Worm (Caenorhabditis elegans) whole organism, L3 larva: ENCODE data around the gene egl-18.

Source experiments
- R02D3.7 ChIP-seq: fragments of 150-350 bp; optimal IDR thresholded peaks from 2 replicates; lab custom pipeline; 2014; ENCODE audit warnings: missing biosample characterization, missing genetic modification characterization
- aly-2 ChIP-seq: fragments of 150-350 bp; optimal IDR thresholded peaks from 2 replicates; lab custom pipeline; 2014; ENCODE audit warnings: missing biosample characterization, missing genetic modification characterization
- ceh-28 ChIP-seq: fragments of 150-350 bp; optimal IDR thresholded peaks from 2 replicates; lab custom pipeline; 2014; ENCODE audit warnings: missing biosample characterization, missing genetic modification reagents, missing genetic modification characterization
- elt-1 ChIP-seq: fragments of 150-350 bp; optimal IDR thresholded peaks from 2 replicates; lab custom pipeline; 2014; ENCODE audit warnings: missing biosample characterization, missing genetic modification characterization
- elt-2 ChIP-seq: sonication (generic microtip); optimal IDR thresholded peaks from 2 replicates; lab custom pipeline; 2016; ENCODE audit warnings: missing genetic modification reagents, mild to moderate bottlenecking, missing genetic modification characterization, missing compliant biosample characterization
- fos-1 ChIP-seq: fragments of 150-350 bp; optimal IDR thresholded peaks from 2 replicates; lab custom pipeline; 2014; ENCODE audit warnings: missing biosample characterization, missing genetic modification characterization
- lin-15B ChIP-seq: fragments of 150-350 bp; optimal IDR thresholded peaks from 2 replicates; lab custom pipeline; 2014; ENCODE audit warnings: missing biosample characterization, missing genetic modification characterization
- mdl-1 ChIP-seq: fragments of 150-350 bp; optimal IDR thresholded peaks from 2 replicates; lab custom pipeline; 2014; ENCODE audit warnings: missing biosample characterization, missing genetic modification characterization
- mml-1 ChIP-seq: fragments of 150-350 bp; sonication (generic microtip); optimal IDR thresholded peaks from 3 replicates; lab custom pipeline; 2014; ENCODE audit warnings: missing biosample characterization, missing genetic modification characterization
- nfya-1 ChIP-seq: sonication (generic microtip); optimal IDR thresholded peaks from 2 replicates; lab custom pipeline; 2017; ENCODE audit warnings: missing genetic modification characterization, mild to moderate bottlenecking, missing compliant biosample characterization, antibody characterized with exemption, moderate library complexity; ENCODE audit not compliant: insufficient read depth
- nhr-11 ChIP-seq: fragments of 150-350 bp; optimal IDR thresholded peaks from 2 replicates; lab custom pipeline; 2014; ENCODE audit warnings: missing biosample characterization, missing genetic modification characterization
- nhr-12 ChIP-seq: fragments of 150-350 bp; optimal IDR thresholded peaks from 2 replicates; lab custom pipeline; 2014; ENCODE audit warnings: missing biosample characterization, missing genetic modification characterization
- nhr-23 ChIP-seq: fragments of 150-350 bp; optimal IDR thresholded peaks from 2 replicates; lab custom pipeline; 2014; ENCODE audit warnings: missing biosample characterization, missing genetic modification reagents, missing genetic modification characterization
- nhr-237 ChIP-seq: fragments of 150-350 bp; optimal IDR thresholded peaks from 2 replicates; lab custom pipeline; 2014; ENCODE audit warnings: missing biosample characterization, missing genetic modification characterization
- nhr-25 ChIP-seq: sonication (generic microtip); optimal IDR thresholded peaks from 2 replicates; lab custom pipeline; 2017; ENCODE audit warnings: missing biosample characterization, missing genetic modification characterization
- nhr-43 ChIP-seq: sonication (generic microtip); optimal IDR thresholded peaks from 2 replicates; lab custom pipeline; 2016; ENCODE audit warnings: mild to moderate bottlenecking, missing genetic modification characterization, missing compliant biosample characterization; ENCODE audit not compliant: poor library complexity, severe bottlenecking
- nhr-76 ChIP-seq: fragments of 150-350 bp; sonication (generic microtip); optimal IDR thresholded peaks from 5 replicates; lab custom pipeline; 2014; ENCODE audit warnings: missing biosample characterization, missing genetic modification characterization
- nhr-77 ChIP-seq: fragments of 150-350 bp; optimal IDR thresholded peaks from 2 replicates; lab custom pipeline; 2014; ENCODE audit warnings: missing biosample characterization, missing genetic modification characterization
- skn-1 ChIP-seq: fragments of 150-350 bp; optimal IDR thresholded peaks from 2 replicates; lab custom pipeline; 2014; ENCODE audit warnings: missing biosample characterization, missing genetic modification characterization
- tbx-2 ChIP-seq: sonication (generic microtip); optimal IDR thresholded peaks from 2 replicates; lab custom pipeline; 2016; ENCODE audit warnings: mild to moderate bottlenecking, missing genetic modification characterization, missing compliant biosample characterization
- unc-39 ChIP-seq: sonication (generic microtip); optimal IDR thresholded peaks from 4 replicates; lab custom pipeline; 2017; ENCODE audit warnings: missing biosample characterization, missing genetic modification characterization
- zag-1 ChIP-seq: fragments of 150-350 bp; optimal IDR thresholded peaks from 2 replicates; lab custom pipeline; 2014; ENCODE audit warnings: missing biosample characterization, missing genetic modification characterization
- ztf-11 ChIP-seq: fragments of 150-350 bp; optimal IDR thresholded peaks from 2 replicates; lab custom pipeline; 2014; ENCODE audit warnings: missing biosample characterization, missing genetic modification characterization
- ztf-4 ChIP-seq: fragments of 150-350 bp; optimal IDR thresholded peaks from 2 replicates; lab custom pipeline; 2014; ENCODE audit warnings: missing biosample characterization, missing genetic modification characterization

The egl-18 gene

DNA sequence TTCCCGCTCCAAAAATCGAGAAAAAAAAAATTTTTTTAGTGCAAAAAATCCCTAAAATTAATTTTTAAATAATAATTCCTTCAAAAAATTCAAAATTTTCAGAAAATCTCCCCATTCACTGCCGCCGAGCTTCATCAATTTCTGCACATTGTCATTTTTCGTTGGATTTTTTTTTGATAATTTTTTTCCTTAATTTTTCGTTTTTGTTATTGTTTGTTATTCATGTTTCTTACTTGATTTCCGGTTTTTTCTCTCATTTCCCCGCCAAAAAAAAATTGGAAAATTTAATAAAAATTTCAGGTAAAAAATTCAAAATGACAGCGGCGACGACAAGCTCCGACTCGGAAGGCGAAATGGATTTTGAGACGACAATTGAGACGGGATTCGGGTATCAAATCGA, 54.3 kb downstream of the egl-18 start, which contains the start of gene F52C12.6:
TSS of gene F52C12.6 (plus strand) at position 301 of the 400 bp plus-strand sequence.
- TF ChIP-seq R02D3.7 (tag; lab: Kevin White, UChicago): no peak
- TF ChIP-seq elt-1 (tag; lab: Kevin White, UChicago): no peak
- no peak for TF ChIP-seq nfya-1 (tag; lab: Kevin White, UChicago)

DNA sequence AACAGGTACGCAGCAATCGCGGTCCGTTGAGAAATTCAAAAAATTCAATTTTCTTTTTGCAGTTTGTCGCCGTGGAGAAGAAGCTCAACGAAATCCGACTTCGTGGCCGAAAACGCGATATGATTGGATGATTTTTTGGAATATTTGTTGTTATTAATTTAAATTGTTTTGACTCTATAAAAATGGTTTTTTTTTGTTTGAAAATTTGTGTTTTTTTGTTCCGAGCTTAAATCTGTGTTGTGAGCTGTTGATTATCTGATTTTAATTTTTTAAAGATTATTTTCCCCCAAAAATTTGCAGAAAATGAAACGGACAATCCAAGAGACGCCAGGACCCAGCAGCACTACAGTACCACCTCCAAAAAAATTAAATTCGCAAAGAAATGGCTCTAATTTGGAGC, 57.4 kb downstream of the egl-18 start, which contains the start of gene tdpo-1:
TSS of gene tdpo-1 (plus strand) at position 301 of the 400 bp plus-strand sequence.
- TF ChIP-seq ztf-4 (tag; lab: Kevin White, UChicago) (no peak), fos-1 (tag; lab: Kevin White, UChicago) (no peak), skn-1 (tag; lab: Kevin White, UChicago) (no peak), nhr-76 (tag; lab: Kevin White, UChicago) (no peak)
- TF ChIP-seq, all 47 proteins: peak for 0

DNA sequence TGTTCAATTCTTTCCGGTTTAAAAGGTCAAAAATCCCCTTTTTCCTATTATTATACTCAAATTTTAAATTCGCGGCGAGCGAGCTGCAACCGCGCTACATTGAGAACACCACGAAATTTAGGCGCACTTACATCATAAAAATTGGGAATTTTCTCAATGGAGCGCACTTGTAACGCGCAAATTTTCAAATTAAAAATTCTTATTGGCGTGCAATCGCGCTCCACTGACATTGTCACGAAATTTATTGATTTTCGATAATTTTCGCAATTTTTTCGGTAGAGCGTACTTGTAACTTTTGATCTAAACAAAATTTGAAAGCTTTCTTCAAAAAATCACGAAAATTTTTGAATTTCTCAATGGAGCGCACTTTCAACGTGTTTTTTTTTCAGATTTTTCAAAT, 61.1 kb downstream of the egl-18 start, which contains the start of gene ulp-3:
TSS of gene ulp-3 (plus strand) at position 388 of the 400 bp plus-strand sequence.
- no peak for TF ChIP-seq nhr-25
- TF ChIP-seq lin-15B (tag; lab: Kevin White, UChicago): no peak
- no peak for TF ChIP-seq nhr-11 (tag; lab: Kevin White, UChicago)
- TF ChIP-seq ceh-28 (tag; lab: Kevin White, UChicago): no peak
- no peak for TF ChIP-seq elt-1 (tag; lab: Kevin White, UChicago)
- no peak for TF ChIP-seq mml-1 (tag; lab: Kevin White, UChicago)
- no peak for TF ChIP-seq nhr-237 (tag; lab: Kevin White, UChicago)
- TF ChIP-seq nhr-43 (tag; lab: Kevin White, UChicago): no peak
- no peak for TF ChIP-seq fos-1 (tag; lab: Kevin White, UChicago)
- no peak for TF ChIP-seq tbx-2 (tag; lab: Kevin White, UChicago)
- TF ChIP-seq ztf-4 (tag; lab: Kevin White, UChicago): no peak
- TF ChIP-seq nhr-77: no peak
- no peak for TF ChIP-seq mdl-1 (tag; lab: Kevin White, UChicago)
- TF ChIP-seq aly-2 (tag; lab: Kevin White, UChicago): no peak
- no peak for TF ChIP-seq unc-39 (tag; lab: Kevin White, UChicago)

DNA sequence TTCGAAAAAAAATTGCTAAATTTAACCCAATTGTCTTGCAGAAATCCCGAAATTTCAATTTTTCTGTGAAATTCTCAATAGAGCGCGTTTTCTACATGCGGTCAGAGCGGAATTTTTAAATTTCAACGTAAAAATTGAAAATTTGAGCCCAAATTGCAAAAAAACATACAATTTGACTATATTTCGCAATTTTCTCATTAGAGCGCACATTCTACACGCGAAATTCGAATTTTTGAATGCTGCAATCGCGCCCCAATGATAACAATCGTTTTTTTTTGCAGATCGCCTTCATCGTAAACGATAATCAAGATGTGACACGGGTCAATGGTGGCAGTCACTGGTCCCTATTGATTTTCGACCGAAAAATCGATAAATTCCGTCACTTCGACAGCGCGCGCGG, 61.9 kb downstream of the egl-18 start:
- TF ChIP-seq zag-1 (tag; lab: Kevin White, UChicago): no peak
- no peak for TF ChIP-seq lin-15B (tag; lab: Kevin White, UChicago)
- no peak for TF ChIP-seq elt-2 (tag; lab: Kevin White, UChicago)
- TF ChIP-seq R02D3.7 (tag; lab: Kevin White, UChicago): no peak
- no peak for TF ChIP-seq nhr-23 (tag; lab: Kevin White, UChicago)
- no peak for TF ChIP-seq unc-39 (tag; lab: Kevin White, UChicago)
- no peak for TF ChIP-seq ztf-11 (tag; lab: Kevin White, UChicago)
- TF ChIP-seq nfya-1 (tag; lab: Kevin White, UChicago): no peak
- no peak for TF ChIP-seq nhr-12

DNA sequence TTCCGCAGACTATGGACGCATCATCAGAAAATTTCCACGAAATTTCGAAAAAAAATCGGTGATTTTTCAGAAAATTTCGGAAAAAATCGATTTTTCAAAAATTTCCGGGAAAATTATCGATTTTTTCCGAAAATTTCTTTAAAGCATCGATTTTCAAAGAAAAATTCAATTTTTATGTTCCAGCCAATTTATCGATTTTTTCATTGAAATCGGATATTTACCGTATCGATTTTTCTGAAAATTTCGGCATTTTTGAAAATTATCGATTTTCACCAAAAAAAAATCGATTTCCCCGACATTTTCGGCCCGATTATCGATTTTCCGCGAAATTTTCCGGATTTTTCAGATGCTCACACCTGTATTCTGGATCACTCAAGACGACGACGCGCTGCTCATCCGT, 63.0 kb downstream of the egl-18 start, which contains the start of gene Y48A5A.1:
TSS of gene Y48A5A.1 (plus strand) at position 347 of the 400 bp plus-strand sequence.
- TF ChIP-seq mml-1 (tag; lab: Kevin White, UChicago): no peak
- TF ChIP-seq ceh-28 (tag; lab: Kevin White, UChicago): peak; percentile 93
